Fruit fly (Drosophila melanogaster): ENCODE results near the gene CG6171.

CG6171 gene

DNA sequence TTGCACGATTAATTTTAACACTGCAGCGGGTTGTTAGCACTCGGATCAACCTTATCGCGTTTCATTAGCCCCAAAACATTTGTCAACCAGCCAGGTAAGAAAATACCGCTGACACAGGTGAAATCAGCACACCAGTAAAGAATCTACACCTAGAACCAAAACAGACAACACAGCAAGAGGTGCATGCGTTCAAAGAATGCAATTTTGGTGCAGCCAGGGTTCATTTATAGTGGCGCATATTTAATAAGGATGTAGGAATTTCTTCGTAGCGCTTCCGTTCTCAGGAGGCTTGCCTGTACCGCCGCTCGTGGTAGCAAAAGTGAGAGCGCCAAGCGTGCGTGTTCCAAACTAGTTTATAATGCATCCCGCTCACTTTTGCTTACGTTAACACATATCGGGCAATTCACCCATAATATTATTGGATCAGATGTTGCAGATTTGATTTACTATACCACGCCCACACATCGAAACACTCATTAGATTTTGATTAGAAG, 21.2 kb downstream of the CG6171 start (continued):
- TF ChIP-seq sc (optimal IDR thresholded peaks at IDR 0.05) (no peak), sc (GFP tag; optimal IDR thresholded peaks at IDR 0.05) (no peak), hth (optimal IDR thresholded peaks at IDR 0.05) (no peak), CG17912 (GFP tag; optimal IDR thresholded peaks at IDR 0.05) (no peak), trem (tag; optimal IDR thresholded peaks at IDR 0.05) (no peak), CG8388 (GFP tag; optimal IDR thresholded peaks at IDR 0.05) (no peak), Dref (GFP tag; IDR thresholded peaks at IDR 0.05) (no peak), CG11504 (tag; optimal IDR thresholded peaks at IDR 0.05) (no peak), gcm (GFP tag; optimal IDR thresholded peaks at IDR 0.05) (no peak), PHDP (tag; optimal IDR thresholded peaks at IDR 0.05) (no peak), Hey (tag; optimal IDR thresholded peaks at IDR 0.05) (no peak), CG7271 (tag; optimal IDR thresholded peaks at IDR 0.05) (no peak), Rfx (GFP tag; IDR thresholded peaks at IDR 0.05) (peak; percentile 25; the same call in 1 of the 2 replicates), insv (GFP tag; optimal IDR thresholded peaks at IDR 0.05) (no peak), nmo (GFP tag; optimal IDR thresholded peaks at IDR 0.05) (no peak), mam (GFP tag; optimal IDR thresholded peaks at IDR 0.05) (no peak), scrt (GFP tag; optimal IDR thresholded peaks at IDR 0.05) (no peak), CG7987 (GFP tag; optimal IDR thresholded peaks at IDR 0.05) (no peak), crol (GFP tag; IDR thresholded peaks at IDR 0.05) (no peak), nom (GFP tag; optimal IDR thresholded peaks at IDR 0.05) (no peak), Ptx1 (GFP tag; IDR thresholded peaks at IDR 0.05) (0 out of 2 replicates have a peak, but pooled peaks have one; percentile 6), CG12104 (GFP tag; optimal IDR thresholded peaks at IDR 0.05) (no peak), Adf1 (GFP tag; IDR thresholded peaks at IDR 0.05) (no peak), CG14441 (GFP tag; IDR thresholded peaks at IDR 0.05) (peak; percentile 15; the same call in 1 of the 2 replicates), p53 (GFP tag; optimal IDR thresholded peaks at IDR 0.05) (no peak), CG16815 (GFP tag; optimal IDR thresholded peaks at IDR 0.05) (no peak), bbx (GFP tag; IDR thresholded peaks at IDR 0.05; ENCODE audit: partially characterized antibody) (no peak), CG18764 (GFP tag; optimal IDR thresholded peaks at IDR 0.05) (no peak), pb (GFP tag; optimal IDR thresholded peaks at IDR 0.05) (no peak), CG11456 (GFP tag; IDR thresholded peaks at IDR 0.05) (peak; percentile 56; the same call in 2 of the 3 replicates), Eip74EF (GFP tag; optimal IDR thresholded peaks at IDR 0.05) (no peak), Nf-YB (GFP tag; optimal IDR thresholded peaks at IDR 0.05) (no peak), her (GFP tag; optimal IDR thresholded peaks at IDR 0.05) (no peak), Xrp1 (GFP tag; IDR thresholded peaks at IDR 0.05) (0 out of 2 replicates have a peak, but pooled peaks have one; percentile 32), CG17568 (GFP tag; optimal IDR thresholded peaks at IDR 0.05) (no peak), unpg (GFP tag; optimal IDR thresholded peaks at IDR 0.05) (no peak), Pdp1 (GFP tag; optimal IDR thresholded peaks at IDR 0.05) (peak in 1 of 2 experiments; percentile 4), z (GFP tag; IDR thresholded peaks at IDR 0.05) (no peak), Blimp-1 (GFP tag; optimal IDR thresholded peaks at IDR 0.05) (peak; percentile 63), sob (GFP tag; IDR thresholded peaks at IDR 0.05) (no peak), GATAe (GFP tag; conservative IDR thresholded peaks at IDR 0.05) (no peak), ab (GFP tag; optimal IDR thresholded peaks at IDR 0.05) (no peak), esg (GFP tag; conservative IDR thresholded peaks at IDR 0.05) (peak; percentile 34; the same call in 1 of the 2 replicates), HLH4C (GFP tag; IDR thresholded peaks at IDR 0.05; ENCODE audit: partially characterized antibody) (no peak), Mad (GFP tag; optimal IDR thresholded peaks at IDR 0.05) (no peak), lmd (GFP tag; IDR thresholded peaks at IDR 0.05) (no peak), NC2α (GFP tag; optimal IDR thresholded peaks at IDR 0.05) (no peak), gem (tag; optimal IDR thresholded peaks at IDR 0.05) (no peak), hbn (GFP tag; IDR thresholded peaks at IDR 0.05; ENCODE audit: partially characterized antibody) (no peak), az2 (GFP tag; optimal IDR thresholded peaks at IDR 0.05) (no peak), ash1 (GFP tag; optimal IDR thresholded peaks at IDR 0.05) (no peak)

All from whole organism, embryonic.